Fruit fly (Drosophila melanogaster) S2 (cell line): ENCODE measurements around the gene CG11658.

ENCODE experiments used
- CG8478 ChIP-seq: fragments of >200 bp; optimal IDR thresholded peaks from 2 replicates; lab custom pipeline; 2018
- CTCF ChIP-seq, 2 experiments: fragments of >200 bp; optimal IDR thresholded peaks; 2 replicates each; lab custom pipeline; 2018

CG11658 gene

dm6 chr3L:11704902-11705546 is 3.3 kb downstream of the CG11658 start:
- TF ChIP-seq CG8478 (lab: Kevin White, UChicago) (no peak), CTCF (optimal IDR thresholded peaks at IDR 0.05; lab: Kevin White, UChicago) (no peak)

DNA sequence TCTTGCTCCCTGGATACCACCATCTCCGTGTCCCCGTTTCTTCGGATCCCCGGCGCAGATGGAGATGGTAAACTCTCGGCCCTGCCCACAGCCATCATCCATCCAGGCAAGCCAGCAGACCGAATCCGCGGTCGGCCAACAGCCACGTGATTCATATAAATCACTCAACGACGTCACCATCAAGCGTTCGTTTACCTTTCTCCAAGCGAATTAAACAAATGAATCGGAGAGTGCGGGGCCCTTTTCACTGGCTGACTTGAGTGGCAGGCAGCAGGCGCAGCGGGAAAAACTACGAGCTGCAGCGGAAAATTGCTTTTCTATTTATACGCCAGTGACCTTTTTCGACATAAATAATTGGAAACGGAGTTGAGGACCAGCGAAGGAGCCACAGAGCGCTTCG is 4.8 kb downstream of the CG11658 start:
- TF ChIP-seq CTCF (optimal IDR thresholded peaks at IDR 0.05; lab: Kevin White, UChicago): no peak
- TF ChIP-seq CG8478 (lab: Kevin White, UChicago): no peak

DNA sequence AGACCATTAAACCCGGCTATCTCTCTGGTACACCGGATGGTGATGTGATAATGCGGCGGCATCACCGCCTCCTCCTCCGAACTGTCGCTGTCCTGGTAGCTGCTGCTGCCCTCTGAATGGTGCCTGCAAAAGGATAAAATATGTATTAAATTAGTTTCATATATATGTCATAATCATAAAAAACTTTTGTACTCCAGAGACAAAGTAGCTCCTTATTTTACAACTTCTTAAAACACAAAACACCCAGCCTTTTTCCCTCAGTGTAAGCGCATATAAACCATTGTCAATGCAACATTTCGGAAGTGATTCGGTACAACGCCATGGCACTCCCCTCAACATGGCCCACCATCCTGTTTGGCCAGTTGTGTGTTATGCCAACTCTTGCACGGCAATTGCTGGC is 6.7 kb downstream of the CG11658 start:
- TF ChIP-seq CG8478 (lab: Kevin White, UChicago): no peak
- TF ChIP-seq CTCF (optimal IDR thresholded peaks at IDR 0.05; lab: Kevin White, UChicago): no peak

- TF ChIP-seq CG8478 (lab: Kevin White, UChicago) (no peak), CTCF (optimal IDR thresholded peaks at IDR 0.05; lab: Kevin White, UChicago) (no peak)
Measured at dm6 chr3L:11699163-11699562, 9.2 kb downstream of the CG11658 start, which contains the start of gene Dnai2. Gene Dnai2 (minus strand): TSS chr3L:11699263.

dm6 chr3L:11696294-11697116 is 11.8 kb downstream of the CG11658 start, which contains the start of gene Dph1:
Gene Dph1 (minus strand): TSS chr3L:11696963.
- no peak for TF ChIP-seq CG8478 (lab: Kevin White, UChicago)
- peak in 1 of 2 experiments; percentile 5 for TF ChIP-seq CTCF (optimal IDR thresholded peaks at IDR 0.05; lab: Kevin White, UChicago)

- TF ChIP-seq CTCF (optimal IDR thresholded peaks at IDR 0.05; lab: Kevin White, UChicago) (no peak), CG8478 (lab: Kevin White, UChicago) (no peak)
Measured at dm6 chr3L:11695827-11696226, 12.5 kb downstream of the CG11658 start.

DNA sequence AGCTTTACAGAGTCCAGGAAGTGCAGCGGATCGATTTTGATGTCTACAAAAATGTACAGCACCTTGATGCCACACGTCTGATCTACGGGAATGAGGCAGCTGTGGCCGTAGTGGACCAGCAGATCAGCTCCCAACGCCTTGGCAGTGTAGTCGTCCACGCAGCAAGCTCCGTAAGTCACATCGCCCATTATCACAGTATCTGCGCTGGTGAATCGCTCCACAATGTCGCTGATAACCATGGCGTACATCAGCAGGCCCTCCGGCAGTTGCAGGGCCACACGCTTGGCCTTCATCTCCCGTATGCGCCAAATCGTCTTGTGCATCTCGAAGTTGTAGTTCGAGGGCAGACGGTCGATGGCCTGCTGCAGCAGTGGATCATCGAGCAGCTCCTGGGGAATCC is 13.3 kb downstream of the CG11658 start:
- TF ChIP-seq CTCF (optimal IDR thresholded peaks at IDR 0.05; lab: Kevin White, UChicago) (no peak), CG8478 (lab: Kevin White, UChicago) (no peak)

DNA sequence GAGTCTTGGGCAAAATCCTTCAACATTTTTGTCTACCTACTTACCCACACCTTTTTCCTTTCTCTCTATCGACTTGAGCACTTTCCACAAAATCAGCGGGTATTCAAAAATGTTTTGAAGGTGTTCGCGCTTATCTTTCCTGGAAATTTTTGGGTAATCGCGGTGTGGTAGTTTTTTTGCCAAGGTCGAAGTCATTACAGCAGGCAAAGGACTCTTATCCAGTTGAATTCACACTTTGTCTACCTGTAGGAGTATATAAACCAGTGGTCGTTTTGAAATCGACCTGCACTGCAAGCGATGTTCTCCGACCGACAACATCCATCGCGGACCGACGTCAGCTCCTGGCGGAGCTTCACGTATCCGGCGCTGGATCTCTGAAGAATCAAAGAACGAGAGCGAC is 15.5 kb downstream of the CG11658 start:
- TF ChIP-seq CG8478 (lab: Kevin White, UChicago) (no peak), CTCF (optimal IDR thresholded peaks at IDR 0.05; lab: Kevin White, UChicago) (no peak)

DNA sequence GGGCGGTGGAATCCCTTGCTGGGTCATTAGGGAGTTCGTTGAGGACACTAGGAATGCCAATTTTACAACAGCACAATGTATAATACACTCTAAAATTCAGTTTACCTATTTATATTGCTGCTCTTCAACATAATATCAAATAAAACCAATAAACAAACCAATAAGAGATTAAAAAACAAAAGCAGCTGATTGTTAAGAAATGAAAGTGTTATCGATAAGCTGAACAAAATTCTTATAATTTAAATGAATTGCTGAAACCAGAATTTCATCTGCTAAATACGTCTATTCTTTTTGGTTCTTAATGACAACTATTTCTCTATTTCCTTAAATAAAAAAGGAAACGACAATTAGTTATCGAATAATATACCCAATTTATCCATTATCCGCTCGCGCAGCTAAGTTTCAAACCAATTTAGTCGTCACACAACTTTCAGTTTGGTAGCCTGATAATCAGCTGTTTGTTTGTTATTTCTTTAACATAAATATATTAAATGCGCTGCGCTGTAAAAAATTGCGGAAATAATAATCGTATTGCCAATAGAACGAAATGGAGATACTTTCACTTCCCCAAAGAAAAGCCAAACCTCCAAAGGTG is 17.1 kb downstream of the CG11658 start, which contains the start of the genes Pldn and CG14135:
Gene Pldn (minus strand): TSS at position 197 of the 595 bp plus-strand sequence.
Gene CG14135 (plus strand): TSS at position 369 of the 595 bp plus-strand sequence.
- TF ChIP-seq CTCF (optimal IDR thresholded peaks at IDR 0.05; lab: Kevin White, UChicago): peak in 1 of 2 experiments; percentile 12
- TF ChIP-seq CG8478 (lab: Kevin White, UChicago): no peak

DNA sequence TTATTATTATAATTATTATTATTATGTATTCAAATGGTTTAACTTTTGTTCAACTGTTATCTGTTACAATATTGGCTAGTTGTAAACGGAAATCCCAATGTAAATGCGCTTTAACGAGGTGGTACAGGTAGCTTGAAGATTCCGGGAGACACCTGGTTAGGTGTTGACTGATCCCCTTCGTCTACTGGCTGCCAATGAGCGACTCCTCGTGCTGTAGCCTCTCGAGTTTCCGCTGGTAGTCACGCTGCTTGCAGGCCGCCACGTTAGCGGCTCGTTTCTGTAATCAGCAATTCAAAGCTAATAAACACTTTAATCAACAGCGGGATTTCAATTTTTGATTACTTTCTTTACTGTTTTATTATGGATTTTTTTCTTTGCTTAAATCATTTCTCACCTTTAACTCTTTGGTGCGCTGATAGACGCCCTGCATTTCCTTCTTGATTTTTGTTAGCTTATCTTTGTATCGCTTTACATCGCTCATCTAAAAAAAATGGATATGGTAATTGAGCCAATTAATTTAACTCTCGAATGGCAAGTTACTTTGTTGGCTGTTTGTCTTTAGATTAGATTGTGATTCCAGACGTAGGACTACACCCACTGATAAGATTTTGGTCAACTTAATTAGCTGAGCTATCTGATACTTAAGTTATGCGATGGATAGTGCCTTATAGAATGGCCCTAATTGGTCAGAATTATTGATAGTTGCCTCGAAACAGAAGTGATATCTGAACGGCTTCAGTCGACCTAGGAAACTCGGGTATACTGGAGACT is 18.3 kb downstream of the CG11658 start:
- TF ChIP-seq CTCF (optimal IDR thresholded peaks at IDR 0.05; lab: Kevin White, UChicago) (no peak), CG8478 (lab: Kevin White, UChicago) (no peak)

DNA sequence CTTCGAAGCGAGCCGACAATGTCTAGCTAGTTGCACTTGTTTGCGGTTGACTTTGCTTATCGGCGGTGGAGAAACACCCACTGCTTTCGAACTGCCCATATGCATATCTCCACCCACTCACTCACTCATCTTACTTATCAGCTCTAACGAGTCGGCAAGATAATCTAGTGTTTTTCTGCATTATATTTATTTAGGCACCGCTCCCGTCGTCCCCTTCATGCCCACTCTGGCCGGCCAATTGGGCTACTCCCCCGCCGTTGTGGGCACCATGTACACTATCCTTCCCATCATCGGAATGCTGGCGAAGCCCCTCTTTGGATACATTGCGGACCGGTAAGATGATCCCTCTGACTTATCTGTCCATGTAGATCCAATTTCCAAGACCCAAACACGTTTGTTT is 22.5 kb downstream of the CG11658 start:
- TF ChIP-seq CG8478 (lab: Kevin White, UChicago) (no peak), CTCF (optimal IDR thresholded peaks at IDR 0.05; lab: Kevin White, UChicago) (no peak)

- TF ChIP-seq CG8478 (lab: Kevin White, UChicago) (no peak), CTCF (optimal IDR thresholded peaks at IDR 0.05; lab: Kevin White, UChicago) (no peak)
Measured at dm6 chr3L:11684522-11684851, 23.9 kb downstream of the CG11658 start.

- TF ChIP-seq CTCF (optimal IDR thresholded peaks at IDR 0.05; lab: Kevin White, UChicago) (no peak), CG8478 (lab: Kevin White, UChicago) (no peak)
Measured at dm6 chr3L:11683819-11684521, 24.4 kb downstream of the CG11658 start, which contains the start of gene Sugb. Gene Sugb (plus strand): TSS chr3L:11683980.
